Fruit fly (Drosophila melanogaster) whole organism, embryonic: ENCODE results near the gene CG5850.
A peak's percentile ranks its signal among the peaks of the same experiment; 100 is the strongest.

ENCODE experiments used
- B-H2 ChIP-seq: fragments of 200-800 bp; sonication (Bioruptor generic); optimal IDR thresholded peaks from 2 replicates; lab custom pipeline; 2018; ENCODE audit warnings: missing biosample characterization, mild to moderate bottlenecking, missing genetic modification characterization
- BtbVII ChIP-seq: fragments of 200-800 bp; sonication (Bioruptor generic); optimal IDR thresholded peaks from 3 replicates; lab custom pipeline; 2017; ENCODE audit warnings: missing biosample characterization, mild to moderate bottlenecking, missing genetic modification characterization
- CG1024 ChIP-seq: fragments of 200-800 bp; sonication (Bioruptor generic); IDR thresholded peaks from 2 replicates; pipeline ENCODE4 v1.3.6; 2022; ENCODE audit warnings: missing biosample characterization, missing genetic modification characterization
- CG10366 ChIP-seq: fragments of 200-800 bp; sonication (Bioruptor generic); IDR thresholded peaks from 2 replicates; pipeline ENCODE4 v1.3.6; 2022; ENCODE audit warnings: missing biosample characterization, missing genetic modification characterization
- CG11456 ChIP-seq: fragments of 200-800 bp; sonication (Bioruptor generic); IDR thresholded peaks from 3 replicates; pipeline ENCODE4 v1.3.6; 2022; ENCODE audit warnings: missing biosample characterization, missing genetic modification characterization
- CG13123 ChIP-seq: fragments of 200-800 bp; sonication (Bioruptor generic); optimal IDR thresholded peaks from 2 replicates; lab custom pipeline; 2016; ENCODE audit warnings: missing biosample characterization, missing genetic modification characterization
- CG13287 ChIP-seq: fragments of 200-800 bp; sonication (Bioruptor generic); IDR thresholded peaks from 2 replicates; pipeline ENCODE4 v1.3.6; 2022; ENCODE audit warnings: missing biosample characterization, missing genetic modification characterization; ENCODE audit not compliant: partially characterized antibody
- CG15601 ChIP-seq: fragments of 200-800 bp; sonication (Bioruptor generic); optimal IDR thresholded peaks from 3 replicates; lab custom pipeline; 2019; ENCODE audit warnings: missing biosample characterization, mild to moderate bottlenecking, missing genetic modification characterization, moderate library complexity
- CG17359 ChIP-seq: fragments of 200-800 bp; sonication (Bioruptor generic); optimal IDR thresholded peaks from 3 replicates; lab custom pipeline; 2018; ENCODE audit warnings: missing biosample characterization, mild to moderate bottlenecking, missing genetic modification characterization, moderate library complexity
- CG18599 ChIP-seq: fragments of 200-800 bp; sonication (Bioruptor generic); optimal IDR thresholded peaks from 3 replicates; lab custom pipeline; 2017; ENCODE audit warnings: missing biosample characterization, missing genetic modification characterization, mild to moderate bottlenecking, moderate library complexity, missing genetic modification reagents
- CG2712 ChIP-seq: fragments of 200-800 bp; optimal IDR thresholded peaks from 3 replicates; lab custom pipeline; 2019; ENCODE audit warnings: missing biosample characterization, mild to moderate bottlenecking, missing genetic modification characterization, moderate library complexity
- CG2889 ChIP-seq: fragments of 200-800 bp; sonication (Bioruptor generic); IDR thresholded peaks from 3 replicates; pipeline ENCODE4 v1.3.6; 2022; ENCODE audit warnings: missing biosample characterization, missing genetic modification characterization
- CG33213 ChIP-seq: fragments of 200-800 bp; sonication (Bioruptor generic); optimal IDR thresholded peaks from 3 replicates; lab custom pipeline; 2016; ENCODE audit warnings: missing biosample characterization, missing genetic modification characterization
- CG4360 ChIP-seq: fragments of 200-800 bp; sonication (Bioruptor generic); IDR thresholded peaks from 2 replicates; pipeline ENCODE4 v1.3.6; 2022; ENCODE audit warnings: missing biosample characterization, missing genetic modification characterization
- CG4730 ChIP-seq: fragments of 200-800 bp; sonication (Bioruptor generic); IDR thresholded peaks from 2 replicates; pipeline ENCODE4 v1.3.6; 2022; ENCODE audit warnings: missing biosample characterization, missing genetic modification characterization
- CG6765 ChIP-seq: fragments of 200-800 bp; sonication (Bioruptor generic); optimal IDR thresholded peaks from 3 replicates; lab custom pipeline; 2017; ENCODE audit warnings: missing biosample characterization, mild to moderate bottlenecking, missing genetic modification characterization
- CG8089 ChIP-seq: fragments of 200-800 bp; sonication (Bioruptor generic); optimal IDR thresholded peaks from 3 replicates; lab custom pipeline; 2016; ENCODE audit warnings: missing biosample characterization, missing genetic modification characterization
- CG9727 ChIP-seq: fragments of 200-800 bp; sonication (Bioruptor generic); optimal IDR thresholded peaks from 3 replicates; lab custom pipeline; 2017; ENCODE audit warnings: missing biosample characterization, mild to moderate bottlenecking, missing genetic modification characterization
- CG9797 ChIP-seq: fragments of 200-800 bp; sonication (Bioruptor generic); optimal IDR thresholded peaks from 3 replicates; lab custom pipeline; 2018; ENCODE audit warnings: missing biosample characterization, mild to moderate bottlenecking, missing genetic modification characterization
- CG9932 ChIP-seq: fragments of 200-800 bp; sonication (Bioruptor generic); IDR thresholded peaks from 2 replicates; pipeline ENCODE4 v1.3.6; 2022; ENCODE audit warnings: missing biosample characterization, missing genetic modification characterization
- CHES-1-like ChIP-seq: fragments of 200-800 bp; sonication (Bioruptor generic); optimal IDR thresholded peaks from 2 replicates; lab custom pipeline; 2016; ENCODE audit warnings: missing biosample characterization, missing genetic modification characterization
- Camta ChIP-seq: fragments of 200-800 bp; sonication (Bioruptor generic); optimal IDR thresholded peaks from 2 replicates; lab custom pipeline; 2016; ENCODE audit warnings: missing biosample characterization, missing genetic modification characterization
- Dip3 ChIP-seq: fragments of 200-800 bp; sonication (Bioruptor generic); optimal IDR thresholded peaks from 3 replicates; lab custom pipeline; 2016; ENCODE audit warnings: missing biosample characterization, missing genetic modification characterization
- Drgx ChIP-seq: fragments of 200-800 bp; sonication (Bioruptor generic); IDR thresholded peaks from 2 replicates; pipeline ENCODE4 v1.3.6; 2022; ENCODE audit warnings: missing biosample characterization, missing genetic modification characterization
- HLH3B ChIP-seq: fragments of 200-800 bp; sonication (Bioruptor generic); IDR thresholded peaks from 2 replicates; pipeline ENCODE4 v1.3.6; 2022; ENCODE audit warnings: missing biosample characterization, missing genetic modification characterization
- Hand ChIP-seq: fragments of 200-800 bp; sonication (Bioruptor generic); optimal IDR thresholded peaks from 2 replicates; lab custom pipeline; 2017; ENCODE audit warnings: mild to moderate bottlenecking, missing biosample characterization, missing genetic modification reagents, missing genetic modification characterization
- Hr51 ChIP-seq, 2 experiments: fragments of 200-800 bp; sonication (Bioruptor generic); optimal IDR thresholded peaks; 2 replicates in 1 of 2; 3 replicates in 1 of 2; lab custom pipeline; 2016 to 2018; ENCODE audit warnings: missing biosample characterization in 2 of 2, missing genetic modification characterization in 2 of 2, mild to moderate bottlenecking in 1 of 2, moderate library complexity in 1 of 2
- Hsf ChIP-seq: fragments of 200-800 bp; sonication (Bioruptor generic); optimal IDR thresholded peaks from 3 replicates; lab custom pipeline; 2016; ENCODE audit warnings: missing biosample characterization, missing genetic modification characterization
- Max ChIP-seq: fragments of 200-800 bp; sonication (Bioruptor generic); optimal IDR thresholded peaks from 2 replicates; lab custom pipeline; 2016; ENCODE audit warnings: missing biosample characterization, mild to moderate bottlenecking, missing genetic modification characterization
- Neu2 ChIP-seq: fragments of 200-800 bp; sonication (Bioruptor generic); optimal IDR thresholded peaks from 3 replicates; lab custom pipeline; 2016; ENCODE audit warnings: missing biosample characterization, missing genetic modification characterization, borderline replicate concordance
- NfI ChIP-seq: fragments of 200-800 bp; sonication (Bioruptor generic); optimal IDR thresholded peaks from 3 replicates; lab custom pipeline; 2018; ENCODE audit warnings: missing biosample characterization, mild to moderate bottlenecking, missing genetic modification characterization, moderate library complexity
- Taf1 ChIP-seq: fragments of 200-800 bp; sonication (Bioruptor generic); IDR thresholded peaks from 2 replicates; pipeline ENCODE4 v1.3.6; 2022; ENCODE audit warnings: missing biosample characterization, missing genetic modification characterization
- YL-1 ChIP-seq: fragments of 200-800 bp; sonication (Bioruptor generic); optimal IDR thresholded peaks from 3 replicates; lab custom pipeline; 2017; ENCODE audit warnings: missing biosample characterization, mild to moderate bottlenecking, missing genetic modification characterization
- dmrt11E ChIP-seq: fragments of 200-800 bp; sonication (Bioruptor generic); optimal IDR thresholded peaks from 3 replicates; lab custom pipeline; 2018; ENCODE audit warnings: missing biosample characterization, mild to moderate bottlenecking, missing genetic modification characterization, moderate library complexity
- gsb ChIP-seq: fragments of 200-800 bp; sonication (Bioruptor generic); IDR thresholded peaks from 2 replicates; pipeline ENCODE4 v1.3.6; 2022; ENCODE audit warnings: missing biosample characterization, missing genetic modification characterization
- jumu ChIP-seq: fragments of 200-800 bp; sonication (Bioruptor generic); optimal IDR thresholded peaks from 3 replicates; lab custom pipeline; 2016; ENCODE audit warnings: missing biosample characterization, missing genetic modification characterization
- kah ChIP-seq: fragments of 200-800 bp; sonication (Bioruptor generic); optimal IDR thresholded peaks from 2 replicates; lab custom pipeline; 2018; ENCODE audit warnings: missing biosample characterization, mild to moderate bottlenecking, missing genetic modification characterization
- lab ChIP-seq: fragments of 200-800 bp; sonication (Bioruptor generic); optimal IDR thresholded peaks from 3 replicates; lab custom pipeline; 2017; ENCODE audit warnings: missing biosample characterization, missing genetic modification characterization, mild to moderate bottlenecking, moderate library complexity, missing genetic modification reagents
- lilli ChIP-seq: fragments of 200-800 bp; sonication (Bioruptor generic); optimal IDR thresholded peaks from 3 replicates; lab custom pipeline; 2016; ENCODE audit warnings: missing biosample characterization, missing genetic modification characterization
- pan ChIP-seq, 4 experiments: fragments of >200 bp in 3 of 4; fragments of 200-800 bp in 1 of 4; sonication (Bioruptor generic) in 1 of 4; optimal IDR thresholded peaks in 3 of 4; IDR thresholded peaks in 1 of 4; 2 replicates each; pipeline versions ENCODE4 v1.3.6 to Lab custom; 2017 to 2022; ENCODE audit warnings: missing biosample characterization in 2 of 4, missing genetic modification characterization in 2 of 4, mixed read lengths in 1 of 4
- pfk ChIP-seq: fragments of 200-800 bp; sonication (Bioruptor generic); optimal IDR thresholded peaks from 2 replicates; lab custom pipeline; 2018; ENCODE audit warnings: missing biosample characterization, mild to moderate bottlenecking, missing genetic modification characterization, moderate library complexity
- row ChIP-seq: fragments of 200-800 bp; sonication (Bioruptor generic); IDR thresholded peaks from 3 replicates; pipeline ENCODE4 v1.3.6; 2022; ENCODE audit warnings: missing biosample characterization, missing genetic modification characterization
- slbo ChIP-seq: fragments of 200-800 bp; sonication (Bioruptor generic); IDR thresholded peaks from 2 replicates; pipeline ENCODE4 v1.3.6; 2022; ENCODE audit warnings: missing biosample characterization, missing genetic modification characterization
- stwl ChIP-seq: fragments of 200-800 bp; sonication (Bioruptor generic); optimal IDR thresholded peaks from 3 replicates; lab custom pipeline; 2018; ENCODE audit warnings: missing biosample characterization, mild to moderate bottlenecking, missing genetic modification characterization, moderate library complexity
- tin ChIP-seq: fragments of 200-800 bp; sonication (Bioruptor generic); optimal IDR thresholded peaks from 3 replicates; lab custom pipeline; 2016; ENCODE audit warnings: missing biosample characterization, missing genetic modification characterization
- toy ChIP-seq: fragments of 200-800 bp; sonication (Bioruptor generic); IDR thresholded peaks from 2 replicates; pipeline ENCODE4 v1.3.6; 2022; ENCODE audit warnings: missing biosample characterization, missing genetic modification characterization
- trem ChIP-seq: fragments of 200-800 bp; optimal IDR thresholded peaks from 3 replicates; lab custom pipeline; 2019; ENCODE audit warnings: missing biosample characterization, mild to moderate bottlenecking, missing genetic modification characterization, moderate library complexity
- zfh2 ChIP-seq: fragments of 200-800 bp; sonication (Bioruptor generic); optimal IDR thresholded peaks from 2 replicates; lab custom pipeline; 2016; ENCODE audit warnings: missing biosample characterization, missing genetic modification characterization

Gene CG5850

DNA sequence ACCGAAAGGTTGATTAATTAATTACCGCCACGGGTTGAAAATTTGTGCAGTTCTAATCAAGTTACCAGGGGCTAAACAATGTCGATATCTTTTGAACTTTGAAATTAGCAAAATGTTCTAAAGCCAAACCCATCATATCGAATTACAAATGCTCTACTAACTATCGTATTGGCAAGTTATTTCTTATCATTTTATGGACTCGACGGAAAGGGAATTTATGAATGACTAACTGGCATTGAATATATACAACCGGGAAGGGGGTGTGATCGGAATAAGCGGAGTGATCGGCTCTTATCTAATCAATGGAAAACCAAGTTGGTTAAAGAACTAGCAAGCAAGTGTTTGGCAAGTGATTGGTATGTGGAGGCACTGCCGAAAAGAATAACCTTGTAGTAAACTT, 20.2 kb downstream of the CG5850 start (continued):
- TF ChIP-seq BtbVII (GFP tag; lab: Kevin White, UChicago) (no peak), pan (optimal IDR thresholded peaks at IDR 0.05; lab: Kevin White, UChicago) (no peak), pan (GFP tag; optimal IDR thresholded peaks at IDR 0.05 in 1 of 2, IDR thresholded peaks at IDR 0.05 in 1 of 2) (no peak), CG13287 (GFP tag; lab: Robert Waterston, UW) (no peak), CG18599 (GFP tag; lab: Kevin White, UChicago) (peak; percentile 67), CG2889 (GFP tag; lab: Robert Waterston, UW) (no peak), CG10366 (no peak), CG6765 (GFP tag; lab: Kevin White, UChicago) (no peak)
- TF ChIP-seq, all 482 proteins: peak for 59

DNA sequence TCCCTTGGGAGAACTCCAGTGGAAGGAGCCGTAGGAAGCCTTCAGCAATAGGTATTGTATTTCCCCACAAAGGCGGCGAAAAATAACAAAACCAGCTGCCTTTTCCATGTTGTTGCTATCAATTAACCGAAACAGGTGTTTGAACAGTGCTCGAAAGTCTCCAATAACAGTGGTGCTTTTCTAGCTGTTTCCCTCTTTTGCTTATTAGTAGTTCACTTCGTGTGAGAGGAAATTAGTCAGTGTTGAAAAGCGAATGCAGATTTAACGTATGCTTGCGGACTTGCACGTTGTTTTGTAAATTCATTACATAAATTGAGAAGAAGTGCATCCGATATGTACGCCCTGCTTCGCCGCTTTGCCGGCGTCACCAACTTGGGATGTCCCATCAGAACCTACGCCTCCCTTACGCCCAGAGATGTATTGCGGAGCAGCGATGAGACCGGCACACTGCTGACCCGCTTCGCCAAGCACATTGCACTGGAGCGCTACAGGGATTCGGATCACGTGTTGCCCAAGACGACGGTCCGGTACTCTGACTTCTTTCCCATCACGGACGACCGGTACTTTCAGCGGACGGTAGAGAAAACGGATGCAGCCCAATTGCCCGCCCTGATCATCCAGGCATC, 25.0 kb downstream of the CG5850 start, which contains the start of the genes Datp and CG4619:
Datp (minus strand) TSS at position 160 of the 626 bp plus-strand sequence.
CG4619 (plus strand) TSS at position 233 of the 626 bp plus-strand sequence.
- TF ChIP-seq tin (GFP tag; lab: Kevin White, UChicago) = peak; percentile 31
- TF ChIP-seq CG8089 (GFP tag; lab: Kevin White, UChicago) = peak; percentile 28
- peak; percentile 51 for TF ChIP-seq lilli (GFP tag; lab: Kevin White, UChicago)
- TF ChIP-seq CG15601 (tag; lab: Kevin White, UChicago) = no peak
- TF ChIP-seq CG4730 (GFP tag; lab: Robert Waterston, UW) = no peak
- peak; percentile 29 for TF ChIP-seq CHES-1-like (GFP tag; lab: Kevin White, UChicago)
- peak; percentile 9 for TF ChIP-seq pfk
- TF ChIP-seq NfI (GFP tag; lab: Kevin White, UChicago) = peak; percentile 61
- peak; percentile 64 for TF ChIP-seq CG4360
- TF ChIP-seq CG13123 (GFP tag; lab: Kevin White, UChicago) = no peak
- TF ChIP-seq trem (tag; lab: Kevin White, UChicago) = peak; percentile 32
- peak; percentile 23 for TF ChIP-seq Hsf (GFP tag; lab: Kevin White, UChicago)
- TF ChIP-seq Max = peak; percentile 46
- peak; percentile 36; the same call in 1 of the 2 replicates for TF ChIP-seq Drgx (GFP tag; lab: Robert Waterston, UW)
- no peak for TF ChIP-seq gsb (GFP tag; lab: Robert Waterston, UW)
- peak; percentile 64 for TF ChIP-seq CG33213 (GFP tag; lab: Kevin White, UChicago)
- TF ChIP-seq CG9727 (GFP tag; lab: Kevin White, UChicago) = no peak
- peak; percentile 71 for TF ChIP-seq slbo
- no peak for TF ChIP-seq toy (GFP tag; lab: Robert Waterston, UW)
- TF ChIP-seq Neu2 (GFP tag; lab: Kevin White, UChicago) = peak; percentile 50
- peak; percentile 61 for TF ChIP-seq row (GFP tag; lab: Robert Waterston, UW)
- peak; percentile 81 for TF ChIP-seq B-H2 (GFP tag; lab: Kevin White, UChicago)
- peak; percentile 16 for TF ChIP-seq CG2712
- peak; percentile 68 for TF ChIP-seq YL-1 (GFP tag; lab: Kevin White, UChicago)
- peak; percentile 74 for TF ChIP-seq CG11456 (GFP tag; lab: Robert Waterston, UW)
- TF ChIP-seq CG17359 (tag; lab: Kevin White, UChicago) = no peak
- TF ChIP-seq Hr51 (GFP tag; optimal IDR thresholded peaks at IDR 0.05; lab: Kevin White, UChicago) = no peak
- peak; percentile 85 for TF ChIP-seq CG9932 (GFP tag; lab: Robert Waterston, UW)
- 0 out of 2 replicates have a peak, but pooled peaks have one; percentile 6 for TF ChIP-seq CG1024 (GFP tag; lab: Robert Waterston, UW)
- TF ChIP-seq jumu (GFP tag; lab: Kevin White, UChicago) = peak; percentile 8
- peak; percentile 8 for TF ChIP-seq CG9797 (GFP tag; lab: Kevin White, UChicago)
- TF ChIP-seq zfh2 = peak; percentile 77
- TF ChIP-seq lab = peak; percentile 64
- no peak for TF ChIP-seq dmrt11E
- peak; percentile 42 for TF ChIP-seq Dip3 (GFP tag; lab: Kevin White, UChicago)
- TF ChIP-seq kah = peak; percentile 97
- TF ChIP-seq Hand = no peak
- TF ChIP-seq Camta (GFP tag; lab: Kevin White, UChicago) = no peak
- TF ChIP-seq Taf1 (GFP tag; lab: Robert Waterston, UW) = peak; percentile 33; the same call in 1 of the 2 replicates
- TF ChIP-seq stwl (tag; lab: Kevin White, UChicago) = peak; percentile 78
- TF ChIP-seq HLH3B (GFP tag; lab: Robert Waterston, UW) = 0 out of 2 replicates have a peak, but pooled peaks have one; percentile 25
